Fruit fly (Drosophila melanogaster): ENCODE measurements around the gene CG11911.
A peak's percentile ranks its signal among the peaks of the same experiment; 100 is the strongest.

Gene CG11911

DNA sequence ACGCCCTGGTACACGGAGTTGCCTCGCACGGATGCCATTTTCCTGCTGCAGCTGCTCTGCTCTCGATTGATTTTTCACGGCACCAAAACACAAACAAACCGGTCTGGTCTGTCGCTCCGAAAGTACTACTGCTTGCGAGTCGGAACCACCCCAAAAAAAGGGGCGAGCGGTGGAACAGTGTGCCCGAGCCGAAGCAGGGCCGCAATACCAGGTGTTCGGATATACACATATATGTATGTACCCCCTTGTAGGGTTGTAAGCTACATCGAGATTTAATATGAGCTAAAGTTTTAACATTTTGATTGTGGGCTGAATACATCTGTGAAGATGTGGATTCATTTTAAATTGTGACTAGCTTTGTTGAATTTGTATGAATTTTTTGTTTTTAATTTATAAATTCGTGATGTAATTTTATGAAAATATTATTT lies 35.4 kb downstream of the CG11911 start (continued):
- TF ChIP-seq CG16779 (GFP tag; IDR thresholded peaks at IDR 0.05): peak; percentile 50; the same call in 1 of the 2 replicates
- TF ChIP-seq CG11560 (tag; IDR thresholded peaks at IDR 0.05): no peak
- no peak for TF ChIP-seq mld (GFP tag; IDR thresholded peaks at IDR 0.05; ENCODE audit: partially characterized antibody)
- no peak for TF ChIP-seq lab (GFP tag; optimal IDR thresholded peaks at IDR 0.05)
- no peak for TF ChIP-seq Doc2 (GFP tag; IDR thresholded peaks at IDR 0.05)
- TF ChIP-seq Dip2 (GFP tag; IDR thresholded peaks at IDR 0.05): no peak
- TF ChIP-seq CG3163 (GFP tag; optimal IDR thresholded peaks at IDR 0.05): no peak
- no peak for TF ChIP-seq CG8478 (optimal IDR thresholded peaks at IDR 0.05)
- TF ChIP-seq CG4617 (GFP tag; optimal IDR thresholded peaks at IDR 0.05; ENCODE audit: borderline replicate concordance): peak; percentile 21
- TF ChIP-seq Hand (GFP tag; optimal IDR thresholded peaks at IDR 0.05): peak; percentile 27
- peak; percentile 92 for TF ChIP-seq Jarid2 (GFP tag; optimal IDR thresholded peaks at IDR 0.05)
- TF ChIP-seq Dfd (GFP tag; optimal IDR thresholded peaks at IDR 0.05): no peak
- peak; percentile 47 for TF ChIP-seq tin (GFP tag; optimal IDR thresholded peaks at IDR 0.05)
- TF ChIP-seq CG11695 (GFP tag; IDR thresholded peaks at IDR 0.05): no peak
- TF ChIP-seq Blimp-1 (GFP tag; optimal IDR thresholded peaks at IDR 0.05): peak; percentile 41
- peak; percentile 63 for TF ChIP-seq CG17829 (tag; optimal IDR thresholded peaks at IDR 0.05)
- TF ChIP-seq Vsx1 (GFP tag; optimal IDR thresholded peaks at IDR 0.05): no peak
- TF ChIP-seq Rx (GFP tag; IDR thresholded peaks at IDR 0.05): no peak
- TF ChIP-seq CG18011 (GFP tag; optimal IDR thresholded peaks at IDR 0.05): no peak
- TF ChIP-seq HmgZ (tag; optimal IDR thresholded peaks at IDR 0.05): peak; percentile 66
- TF ChIP-seq Lpt (GFP tag; optimal IDR thresholded peaks at IDR 0.05): no peak
- TF ChIP-seq bcd (GFP tag; optimal IDR thresholded peaks at IDR 0.05): peak; percentile 5
- TF ChIP-seq tna (GFP tag; IDR thresholded peaks at IDR 0.05; ENCODE audit: partially characterized antibody): 0 out of 2 replicates have a peak, but pooled peaks have one; percentile 14
- peak; percentile 25 for TF ChIP-seq CG5245 (GFP tag; optimal IDR thresholded peaks at IDR 0.05)
- TF ChIP-seq onecut (GFP tag; IDR thresholded peaks at IDR 0.05): peak; percentile 91
- no peak for TF ChIP-seq Sin3A (optimal IDR thresholded peaks at IDR 0.05)
- no peak for TF ChIP-seq CG15073 (GFP tag; optimal IDR thresholded peaks at IDR 0.05)
- TF ChIP-seq Gug (GFP tag; IDR thresholded peaks at IDR 0.05): no peak
- peak; percentile 69 for TF ChIP-seq Fer1 (GFP tag; optimal IDR thresholded peaks at IDR 0.05)
- TF ChIP-seq Asciz (GFP tag; optimal IDR thresholded peaks at IDR 0.05): peak; percentile 52
- no peak for TF ChIP-seq CG8944 (GFP tag; optimal IDR thresholded peaks at IDR 0.05)
- TF ChIP-seq hb (GFP tag; IDR thresholded peaks at IDR 0.05; ENCODE audit: partially characterized antibody): no peak
- no peak for TF ChIP-seq CG8359 (GFP tag; optimal IDR thresholded peaks at IDR 0.05; ENCODE audit: borderline replicate concordance)
- peak; percentile 53 for TF ChIP-seq Awh (GFP tag; IDR thresholded peaks at IDR 0.05)
- TF ChIP-seq mirr (GFP tag; optimal IDR thresholded peaks at IDR 0.05): peak; percentile 49
- no peak for TF ChIP-seq bigmax (GFP tag; optimal IDR thresholded peaks at IDR 0.05)
- no peak for TF ChIP-seq Neu2 (GFP tag; optimal IDR thresholded peaks at IDR 0.05; ENCODE audit: borderline replicate concordance)
- TF ChIP-seq CG18764 (GFP tag; optimal IDR thresholded peaks at IDR 0.05): no peak
- TF ChIP-seq schlank (tag; optimal IDR thresholded peaks at IDR 0.05): no peak
- peak; percentile 62 for TF ChIP-seq D19A (tag; optimal IDR thresholded peaks at IDR 0.05)
- TF ChIP-seq Ssrp (tag; optimal IDR thresholded peaks at IDR 0.05): no peak
- TF ChIP-seq CG15601 (tag; optimal IDR thresholded peaks at IDR 0.05): peak; percentile 46
- peak; percentile 15 for TF ChIP-seq fd3F (GFP tag; optimal IDR thresholded peaks at IDR 0.05)
- no peak for TF ChIP-seq Ravus (GFP tag; IDR thresholded peaks at IDR 0.05)
- no peak for TF ChIP-seq Atf3 (GFP tag; optimal IDR thresholded peaks at IDR 0.05)
- TF ChIP-seq Hmr (GFP tag; optimal IDR thresholded peaks at IDR 0.05): peak; percentile 72
- no peak for TF ChIP-seq slou (GFP tag; optimal IDR thresholded peaks at IDR 0.05)
- peak; percentile 94 for TF ChIP-seq Med (GFP tag)
- TF ChIP-seq ci (GFP tag; IDR thresholded peaks at IDR 0.05): peak; percentile 84
- peak; percentile 53 for TF ChIP-seq Nf-YC (tag; optimal IDR thresholded peaks at IDR 0.05)
- TF ChIP-seq CG1792 (GFP tag; optimal IDR thresholded peaks at IDR 0.05): peak; percentile 40
